Worm (Caenorhabditis elegans) whole organism, L2 larva: ENCODE measurements around the gene irld-61.

Experiments used
- blmp-1 ChIP-seq: sonication (generic microtip); optimal IDR thresholded peaks from 2 replicates; lab custom pipeline; 2017; ENCODE audit warnings: missing genetic modification characterization, mild to moderate bottlenecking, missing compliant biosample characterization, antibody characterized with exemption, moderate library complexity; ENCODE audit not compliant: insufficient read depth
- egl-27 ChIP-seq: sonication (generic microtip); optimal IDR thresholded peaks from 3 replicates; lab custom pipeline; 2017; ENCODE audit warnings: missing biosample characterization, missing genetic modification reagents, missing genetic modification characterization
- lin-13 ChIP-seq: fragments of 150-350 bp; optimal IDR thresholded peaks from 2 replicates; lab custom pipeline; 2014; ENCODE audit warnings: missing biosample characterization, missing genetic modification reagents, missing genetic modification characterization
- nhr-11 ChIP-seq: fragments of 150-350 bp; optimal IDR thresholded peaks from 2 replicates; lab custom pipeline; 2014; ENCODE audit warnings: missing biosample characterization, missing genetic modification characterization
- nhr-237 ChIP-seq: fragments of 150-350 bp; optimal IDR thresholded peaks from 2 replicates; lab custom pipeline; 2014; ENCODE audit warnings: missing biosample characterization, missing genetic modification characterization
- snpc-4 ChIP-seq: fragments of 150-350 bp; optimal IDR thresholded peaks from 2 replicates; lab custom pipeline; 2014; ENCODE audit warnings: missing biosample characterization, missing genetic modification characterization
- ztf-11 ChIP-seq: sonication (generic microtip); optimal IDR thresholded peaks from 2 replicates; lab custom pipeline; 2017; ENCODE audit warnings: missing biosample characterization, missing genetic modification characterization
- ztf-4 ChIP-seq: fragments of 150-350 bp; optimal IDR thresholded peaks from 2 replicates; lab custom pipeline; 2014; ENCODE audit warnings: missing biosample characterization, missing genetic modification characterization

DNA sequence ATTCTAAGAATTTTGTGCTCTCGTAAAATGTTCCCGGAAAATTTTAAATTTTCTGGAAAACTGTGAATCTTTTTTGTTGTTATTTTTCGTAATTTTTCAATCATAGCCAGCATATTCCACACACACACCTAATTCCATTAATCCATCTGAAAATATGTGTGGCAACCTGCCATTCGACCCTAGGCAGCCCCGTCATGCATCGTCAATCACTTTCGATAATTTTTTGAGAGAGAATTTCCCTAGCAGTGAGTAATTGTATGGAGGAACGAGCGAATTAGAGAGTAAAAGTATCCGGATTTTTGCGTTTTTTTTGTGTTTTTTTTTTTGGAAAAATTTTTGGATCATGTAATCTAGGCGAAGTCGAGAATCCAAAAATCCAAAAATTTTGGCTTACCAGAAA lies 48.8 kb downstream of the irld-61 start, which contains the start of gene BE10.4:
- TF ChIP-seq lin-13 (GFP tag; lab: Kevin White, UChicago) (no peak), snpc-4 (tag; lab: Kevin White, UChicago) (no peak), blmp-1 (tag; lab: Kevin White, UChicago) (no peak), nhr-237 (tag; lab: Kevin White, UChicago) (no peak), ztf-11 (tag; lab: Kevin White, UChicago) (no peak), egl-27 (tag; lab: Kevin White, UChicago) (no peak), ztf-4 (tag; lab: Kevin White, UChicago) (no peak), nhr-11 (tag; lab: Kevin White, UChicago) (no peak)
